Fruit fly (Drosophila melanogaster): Measurements from ENCODE around the gene PolD1.

Gene PolD1

DNA sequence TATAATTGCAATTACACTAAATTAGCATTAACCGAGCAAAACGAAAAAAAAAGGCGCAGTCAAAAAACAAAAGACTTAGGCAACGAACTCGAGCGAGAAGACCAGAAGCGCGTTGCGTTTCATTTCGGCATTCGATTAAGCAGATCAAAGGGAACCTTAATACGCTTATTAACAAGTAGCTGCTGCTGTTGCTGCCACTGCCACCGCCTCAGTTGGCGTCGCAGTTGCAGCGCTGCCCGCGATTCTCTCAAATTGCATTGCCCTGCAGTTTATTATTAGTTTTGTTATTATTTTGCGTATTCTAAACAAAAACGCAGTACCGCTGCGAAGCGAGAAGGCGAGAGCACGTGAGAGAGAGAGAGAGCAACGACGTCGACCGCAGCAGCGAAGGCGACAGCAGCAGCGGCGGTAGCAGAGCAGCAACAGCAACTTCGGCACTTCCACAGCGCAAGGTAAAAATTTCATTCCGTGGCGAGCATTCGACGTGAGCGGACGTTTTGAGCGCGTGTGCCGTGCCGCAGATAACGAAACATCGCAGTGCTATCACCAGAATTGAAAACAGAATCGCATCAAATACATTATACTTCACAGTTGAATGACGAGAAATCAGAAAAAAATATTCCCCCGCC, 35.5 kb upstream of the PolD1 start, which contains the start of gene Notum:
TSS of gene Notum (plus strand) at position 461 of the 629 bp plus-strand sequence.
- no peak for TF ChIP-seq Myc (optimal IDR thresholded peaks at IDR 0.05)
- TF ChIP-seq psq (GFP tag; optimal IDR thresholded peaks at IDR 0.05): peak; percentile 32

DNA sequence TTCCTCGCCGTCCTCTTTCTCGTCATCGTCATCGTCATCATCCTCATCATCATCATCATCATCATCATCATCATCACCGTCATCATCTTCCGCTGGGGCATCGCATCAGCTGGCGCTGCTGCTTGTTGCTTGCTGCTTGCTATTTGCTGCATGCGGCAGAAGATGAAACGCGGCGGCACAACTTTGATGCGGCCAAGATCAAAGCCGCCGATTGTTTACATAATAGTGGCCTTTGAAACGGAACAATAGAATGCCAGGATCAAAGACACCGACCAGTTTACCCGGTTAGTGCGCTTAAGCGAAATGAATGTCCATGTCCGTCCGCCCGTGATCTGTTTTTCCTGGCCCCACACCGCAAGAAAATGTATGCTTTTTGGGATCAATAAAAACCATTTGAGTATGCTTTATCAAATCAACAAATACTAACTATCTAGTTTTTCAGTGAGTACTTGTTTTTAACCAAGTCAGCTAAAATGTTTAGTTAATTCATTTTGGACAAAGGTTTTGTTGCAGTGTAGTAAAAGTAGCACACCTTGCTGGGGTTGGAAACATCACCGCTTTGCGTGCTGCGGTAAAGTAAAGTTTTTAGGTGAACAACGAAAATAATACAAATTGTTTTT, 33.6 kb upstream of the PolD1 start:
- peak; percentile 22 for TF ChIP-seq woc (GFP tag; optimal IDR thresholded peaks at IDR 0.05)
- TF ChIP-seq Dfd (GFP tag; optimal IDR thresholded peaks at IDR 0.05): no peak
- no peak for TF ChIP-seq Vsx2 (GFP tag; optimal IDR thresholded peaks at IDR 0.05; ENCODE audit: partially characterized antibody)
- TF ChIP-seq fru (GFP tag; optimal IDR thresholded peaks at IDR 0.05): peak; percentile 38
- no peak for TF ChIP-seq CG32264 (GFP tag; optimal IDR thresholded peaks at IDR 0.05)
- peak; percentile 19 for TF ChIP-seq ey (GFP tag; optimal IDR thresholded peaks at IDR 0.05)
- no peak for TF ChIP-seq tai (GFP tag; optimal IDR thresholded peaks at IDR 0.05)
- no peak for TF ChIP-seq dmrt93B (GFP tag; optimal IDR thresholded peaks at IDR 0.05)
- no peak for TF ChIP-seq dsf (GFP tag; optimal IDR thresholded peaks at IDR 0.05; ENCODE audit: borderline replicate concordance)
- no peak for TF ChIP-seq Hnf4 (GFP tag; optimal IDR thresholded peaks at IDR 0.05)
- no peak for TF ChIP-seq psq (GFP tag; optimal IDR thresholded peaks at IDR 0.05)
- peak; percentile 25 for TF ChIP-seq rgr (GFP tag; optimal IDR thresholded peaks at IDR 0.05)
- TF ChIP-seq jim (GFP tag; optimal IDR thresholded peaks at IDR 0.05): no peak
- TF ChIP-seq Jra (GFP tag; optimal IDR thresholded peaks at IDR 0.05): no peak
- TF ChIP-seq brk (GFP tag; optimal IDR thresholded peaks at IDR 0.05): no peak
- TF ChIP-seq sv (GFP tag; optimal IDR thresholded peaks at IDR 0.05): no peak
- no peak for TF ChIP-seq dl (GFP tag; optimal IDR thresholded peaks at IDR 0.05; ENCODE audit: insufficient read depth in 1 of 2, partially characterized antibody in 2 of 2)
- no peak for TF ChIP-seq sage (GFP tag; optimal IDR thresholded peaks at IDR 0.05)
- peak; percentile 36 for TF ChIP-seq HLH106 (tag; optimal IDR thresholded peaks at IDR 0.05)
- TF ChIP-seq Sp1 (GFP tag; optimal IDR thresholded peaks at IDR 0.05): peak; percentile 2
- TF ChIP-seq br (GFP tag; optimal IDR thresholded peaks at IDR 0.05): peak; percentile 21
- TF ChIP-seq GATAd (GFP tag; optimal IDR thresholded peaks at IDR 0.05): no peak
- peak; percentile 57 for TF ChIP-seq h (GFP tag; optimal IDR thresholded peaks at IDR 0.05)
- TF ChIP-seq Hr78 (GFP tag; optimal IDR thresholded peaks at IDR 0.05): no peak
- peak; percentile 26 for TF ChIP-seq OdsH (GFP tag; optimal IDR thresholded peaks at IDR 0.05)
- TF ChIP-seq Myc (optimal IDR thresholded peaks at IDR 0.05): no peak
- no peak for TF ChIP-seq Mio (GFP tag; optimal IDR thresholded peaks at IDR 0.05)
- no peak for TF ChIP-seq usp (GFP tag; optimal IDR thresholded peaks at IDR 0.05)
- no peak for TF ChIP-seq CG9705 (GFP tag; optimal IDR thresholded peaks at IDR 0.05)
- no peak for TF ChIP-seq Dif (GFP tag; optimal IDR thresholded peaks at IDR 0.05; ENCODE audit: partially characterized antibody)
- TF ChIP-seq Abd-B (GFP tag; optimal IDR thresholded peaks at IDR 0.05): no peak
- TF ChIP-seq lola (GFP tag; optimal IDR thresholded peaks at IDR 0.05): no peak
- no peak for TF ChIP-seq Hr83 (GFP tag; optimal IDR thresholded peaks at IDR 0.05; ENCODE audit: poor library complexity, severe bottlenecking)
- no peak for TF ChIP-seq N (GFP tag; optimal IDR thresholded peaks at IDR 0.05)
- peak in 1 of 2 experiments; percentile 51 for TF ChIP-seq foxo (GFP tag; optimal IDR thresholded peaks at IDR 0.05)
- TF ChIP-seq pan (optimal IDR thresholded peaks at IDR 0.05): no peak
- TF ChIP-seq Rel (GFP tag; optimal IDR thresholded peaks at IDR 0.05): no peak
- TF ChIP-seq Rel (tag; optimal IDR thresholded peaks at IDR 0.05): no peak
- TF ChIP-seq CrebA (GFP tag; optimal IDR thresholded peaks at IDR 0.05; ENCODE audit: borderline replicate concordance): no peak

All from whole organism, wandering third instar larva.